Worm (Caenorhabditis elegans): Measurements from ENCODE around the gene rha-2.

Gene rha-2

ce11 chrIII:8560836-8561235, 53.5 kb downstream of the rha-2 start, which contains the start of gene acdh-6:
acdh-6 (plus strand) TSS chrIII:8561136.
- TF ChIP-seq madf-2 (tag; optimal IDR thresholded peaks at IDR 0.05) (no peak), tbx-2 (tag; optimal IDR thresholded peaks at IDR 0.05) (no peak), pros-1 (tag; optimal IDR thresholded peaks at IDR 0.05) (no peak), ceh-6 (GFP tag; optimal IDR thresholded peaks at IDR 0.05) (no peak), unc-42 (tag; optimal IDR thresholded peaks at IDR 0.05) (no peak), K02D7.2 (tag; optimal IDR thresholded peaks at IDR 0.05) (no peak), pha-4 (tag; optimal IDR thresholded peaks at IDR 0.05) (no peak), ceh-9 (tag; optimal IDR thresholded peaks at IDR 0.05) (no peak), gmeb-2 (tag; optimal IDR thresholded peaks at IDR 0.05) (no peak), ceh-14 (tag; optimal IDR thresholded peaks at IDR 0.05) (no peak), hlh-13 (GFP tag; optimal IDR thresholded peaks at IDR 0.05) (no peak), ahr-1 (tag; optimal IDR thresholded peaks at IDR 0.05) (no peak), npax-4 (tag; optimal IDR thresholded peaks at IDR 0.05) (no peak), nhr-232 (tag; optimal IDR thresholded peaks at IDR 0.05) (no peak), fkh-10 (GFP tag; optimal IDR thresholded peaks at IDR 0.05) (no peak)

- TF ChIP-seq nhr-232 (tag; optimal IDR thresholded peaks at IDR 0.05) (no peak), npax-4 (tag; optimal IDR thresholded peaks at IDR 0.05) (no peak), ceh-9 (tag; optimal IDR thresholded peaks at IDR 0.05) (no peak), fkh-10 (GFP tag; optimal IDR thresholded peaks at IDR 0.05) (no peak), pqm-1 (tag; optimal IDR thresholded peaks at IDR 0.05) (no peak), hlh-15 (tag; optimal IDR thresholded peaks at IDR 0.05) (no peak), pha-2 (tag; optimal IDR thresholded peaks at IDR 0.05) (no peak), C08G9.2 (tag; optimal IDR thresholded peaks at IDR 0.05) (no peak), odd-2 (tag; optimal IDR thresholded peaks at IDR 0.05) (no peak), C38D4.7 (GFP tag; optimal IDR thresholded peaks at IDR 0.05) (no peak), rnt-1 (tag; optimal IDR thresholded peaks at IDR 0.05) (no peak), tbx-2 (tag; optimal IDR thresholded peaks at IDR 0.05) (no peak), pax-1 (tag; optimal IDR thresholded peaks at IDR 0.05) (no peak), che-1 (tag; optimal IDR thresholded peaks at IDR 0.05) (no peak), eyg-1 (tag; optimal IDR thresholded peaks at IDR 0.05) (no peak), unc-55 (GFP tag; optimal IDR thresholded peaks at IDR 0.05) (no peak)
These were observed 54.0 kb downstream of the rha-2 start for ce11 chrIII:8560398-8560797.

Measured in whole organism, late embryonic.